Worm (Caenorhabditis elegans) whole organism, mixed stage, embryonic: ENCODE measurements around the gene pqn-62.

Source experiments
- M03D4.4 ChIP-seq: sonication (generic microtip); optimal IDR thresholded peaks from 2 replicates; lab custom pipeline; 2017; ENCODE audit warnings: mild to moderate bottlenecking, missing genetic modification characterization, missing compliant biosample characterization
- ceh-39 ChIP-seq: fragments of 150-350 bp; optimal IDR thresholded peaks from 2 replicates; lab custom pipeline; 2014; ENCODE audit warnings: missing biosample characterization, missing genetic modification characterization
- ceh-83 ChIP-seq: fragments of 200-800 bp; sonication (Bioruptor generic); optimal IDR thresholded peaks from 2 replicates; lab custom pipeline; 2018; ENCODE audit warnings: mild to moderate bottlenecking, missing genetic modification characterization, missing compliant biosample characterization
- ces-1 ChIP-seq: fragments of 150-350 bp; optimal IDR thresholded peaks from 2 replicates; lab custom pipeline; 2014; ENCODE audit warnings: missing biosample characterization, missing genetic modification reagents, missing genetic modification characterization
- cnd-1 ChIP-seq: fragments of 200-800 bp; sonication (Bioruptor generic); optimal IDR thresholded peaks from 2 replicates; lab custom pipeline; 2018; ENCODE audit warnings: mild to moderate bottlenecking, missing genetic modification characterization, missing compliant biosample characterization
- drap-1 ChIP-seq: fragments of 200-800 bp; sonication (Bioruptor generic); optimal IDR thresholded peaks from 3 replicates; lab custom pipeline; 2018; ENCODE audit warnings: mild to moderate bottlenecking, missing genetic modification characterization, missing compliant biosample characterization
- elt-3 ChIP-seq: fragments of 150-350 bp; optimal IDR thresholded peaks from 2 replicates; lab custom pipeline; 2014; ENCODE audit warnings: missing biosample characterization, missing genetic modification characterization
- flh-1 ChIP-seq: fragments of 200-800 bp; sonication (Bioruptor generic); optimal IDR thresholded peaks from 2 replicates; lab custom pipeline; 2018; ENCODE audit warnings: mild to moderate bottlenecking, missing genetic modification characterization, moderate library complexity, missing compliant biosample characterization
- ham-2 ChIP-seq: fragments of 200-800 bp; sonication (Bioruptor generic); optimal IDR thresholded peaks from 2 replicates; lab custom pipeline; 2018; ENCODE audit warnings: mild to moderate bottlenecking, missing genetic modification characterization, missing compliant biosample characterization
- hlh-1 ChIP-seq: fragments of 150-350 bp; optimal IDR thresholded peaks from 2 replicates; lab custom pipeline; 2014; ENCODE audit warnings: missing biosample characterization, missing genetic modification reagents, missing genetic modification characterization
- lin-13 ChIP-seq: fragments of 150-350 bp; optimal IDR thresholded peaks from 2 replicates; lab custom pipeline; 2014; ENCODE audit warnings: missing biosample characterization, missing genetic modification characterization
- lin-32 ChIP-seq: fragments of 200-800 bp; sonication (Bioruptor generic); optimal IDR thresholded peaks from 2 replicates; lab custom pipeline; 2018; ENCODE audit warnings: mild to moderate bottlenecking, missing genetic modification characterization, missing compliant biosample characterization
- lsy-2 ChIP-seq: fragments of 150-350 bp; optimal IDR thresholded peaks from 2 replicates; lab custom pipeline; 2014; ENCODE audit warnings: missing biosample characterization, missing genetic modification characterization
- mab-5 ChIP-seq: fragments of 150-350 bp; optimal IDR thresholded peaks from 2 replicates; lab custom pipeline; 2014; ENCODE audit warnings: missing biosample characterization, missing genetic modification characterization
- mep-1 ChIP-seq: fragments of 150-350 bp; optimal IDR thresholded peaks from 2 replicates; lab custom pipeline; 2017; ENCODE audit warnings: missing biosample characterization, missing genetic modification reagents, missing genetic modification characterization, inconsistent platforms
- mls-2 ChIP-seq: sonication (generic microtip); optimal IDR thresholded peaks from 2 replicates; lab custom pipeline; 2016; ENCODE audit warnings: mild to moderate bottlenecking, missing genetic modification characterization, moderate library complexity, missing compliant biosample characterization
- nhr-12 ChIP-seq: fragments of 150-350 bp; optimal IDR thresholded peaks from 2 replicates; lab custom pipeline; 2014; ENCODE audit warnings: missing biosample characterization, missing genetic modification characterization
- nhr-2 ChIP-seq: fragments of 150-350 bp; optimal IDR thresholded peaks from 2 replicates; lab custom pipeline; 2014; ENCODE audit warnings: missing biosample characterization, missing genetic modification characterization
- nhr-237 ChIP-seq: fragments of 150-350 bp; optimal IDR thresholded peaks from 2 replicates; lab custom pipeline; 2014; ENCODE audit warnings: missing biosample characterization, missing genetic modification characterization
- nhr-28 ChIP-seq: fragments of 150-350 bp; optimal IDR thresholded peaks from 2 replicates; lab custom pipeline; 2014; ENCODE audit warnings: missing biosample characterization, missing genetic modification characterization
- nhr-76 ChIP-seq: sonication (generic microtip); optimal IDR thresholded peaks from 2 replicates; lab custom pipeline; 2017; ENCODE audit warnings: missing biosample characterization, missing genetic modification characterization
- snpc-4 ChIP-seq: fragments of 150-350 bp; optimal IDR thresholded peaks from 2 replicates; lab custom pipeline; 2014; ENCODE audit warnings: missing biosample characterization, missing genetic modification characterization
- sptf-1 ChIP-seq: sonication (generic microtip); optimal IDR thresholded peaks from 2 replicates; lab custom pipeline; 2017; ENCODE audit warnings: mild to moderate bottlenecking, missing genetic modification characterization, moderate library complexity, missing compliant biosample characterization
- tbx-8 ChIP-seq: fragments of 200-800 bp; sonication (Bioruptor generic); optimal IDR thresholded peaks from 2 replicates; lab custom pipeline; 2018; ENCODE audit warnings: mild to moderate bottlenecking, missing genetic modification characterization, moderate library complexity, missing compliant biosample characterization
- unc-39 ChIP-seq: fragments of 150-350 bp; optimal IDR thresholded peaks from 2 replicates; lab custom pipeline; 2014; ENCODE audit warnings: missing biosample characterization, missing genetic modification characterization
- unc-62 ChIP-seq: fragments of 150-350 bp; optimal IDR thresholded peaks from 2 replicates; lab custom pipeline; 2014; ENCODE audit warnings: missing biosample characterization, missing genetic modification reagents, missing genetic modification characterization
- zip-8 ChIP-seq: fragments of 150-350 bp; optimal IDR thresholded peaks from 2 replicates; lab custom pipeline; 2014; ENCODE audit warnings: missing biosample characterization, missing genetic modification characterization
- ztf-11 ChIP-seq: fragments of 150-350 bp; optimal IDR thresholded peaks from 2 replicates; lab custom pipeline; 2014; ENCODE audit warnings: missing biosample characterization, missing genetic modification characterization

Gene pqn-62

DNA sequence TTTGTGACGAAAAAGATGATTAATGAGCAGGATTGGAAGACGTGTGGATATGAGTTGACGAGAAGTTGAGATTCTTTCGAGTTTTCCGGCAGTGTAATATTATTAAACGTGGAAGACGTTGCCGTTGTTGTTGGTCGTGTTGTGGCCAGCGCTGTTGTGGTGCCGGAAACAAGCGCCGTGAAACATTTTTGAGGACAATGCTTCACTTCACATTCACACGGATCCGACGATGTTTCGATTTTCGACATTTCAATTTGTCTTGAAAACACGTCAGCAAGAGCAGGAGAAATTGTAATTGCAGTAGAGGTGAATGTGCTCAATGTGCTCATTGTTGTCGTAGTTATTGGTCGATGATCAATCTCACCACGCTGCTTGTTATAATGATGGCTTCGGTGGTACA lies 27.1 kb upstream of the pqn-62 start:
- no peak for TF ChIP-seq unc-39 (tag; lab: Kevin White, UChicago)
- no peak for TF ChIP-seq lsy-2 (tag; lab: Kevin White, UChicago)
- no peak for TF ChIP-seq ham-2 (GFP tag; lab: Kevin White, UChicago)
- no peak for TF ChIP-seq nhr-76 (tag; lab: Kevin White, UChicago)
- TF ChIP-seq mls-2 (tag; lab: Kevin White, UChicago): no peak
- TF ChIP-seq ces-1: no peak
- no peak for TF ChIP-seq unc-62
- no peak for TF ChIP-seq tbx-8 (GFP tag; lab: Kevin White, UChicago)
- no peak for TF ChIP-seq flh-1
- TF ChIP-seq mep-1 (tag; lab: Kevin White, UChicago): no peak
- no peak for TF ChIP-seq nhr-28 (tag; lab: Kevin White, UChicago)
- TF ChIP-seq, all 35 proteins: peak for 0

DNA sequence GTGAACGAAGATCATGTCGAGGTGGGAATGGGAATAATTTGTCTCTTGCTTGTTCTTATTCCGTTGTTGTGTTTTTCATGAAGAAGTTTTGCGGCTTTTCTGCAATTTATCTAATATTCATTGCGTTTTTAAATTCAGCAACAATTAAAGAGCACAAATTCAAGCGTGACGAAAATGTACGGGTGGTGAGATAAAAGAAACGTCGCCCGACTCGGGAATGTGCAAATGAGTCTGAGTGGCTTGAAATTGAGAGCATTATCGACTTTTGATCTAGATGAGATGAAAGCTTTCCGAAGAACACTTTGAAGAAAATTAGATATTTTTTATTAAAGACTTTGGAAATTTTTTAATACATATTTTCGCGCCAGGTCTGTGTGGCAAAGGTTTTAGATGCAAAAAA lies 24.8 kb upstream of the pqn-62 start, which contains the start of gene T03G11.10:
TSS of gene T03G11.10 (minus strand) at position 101 of the 400 bp plus-strand sequence.
- TF ChIP-seq nhr-76 (tag; lab: Kevin White, UChicago) (no peak), sptf-1 (no peak), flh-1 (no peak), lin-32 (GFP tag; lab: Kevin White, UChicago) (no peak), mab-5 (tag; lab: Kevin White, UChicago) (no peak), drap-1 (GFP tag; lab: Kevin White, UChicago) (no peak), nhr-12 (tag; lab: Kevin White, UChicago) (no peak), cnd-1 (tag; lab: Kevin White, UChicago) (no peak), ceh-83 (GFP tag; lab: Kevin White, UChicago) (no peak), lin-13 (tag; lab: Kevin White, UChicago) (no peak), hlh-1 (tag; lab: Kevin White, UChicago) (no peak)

DNA sequence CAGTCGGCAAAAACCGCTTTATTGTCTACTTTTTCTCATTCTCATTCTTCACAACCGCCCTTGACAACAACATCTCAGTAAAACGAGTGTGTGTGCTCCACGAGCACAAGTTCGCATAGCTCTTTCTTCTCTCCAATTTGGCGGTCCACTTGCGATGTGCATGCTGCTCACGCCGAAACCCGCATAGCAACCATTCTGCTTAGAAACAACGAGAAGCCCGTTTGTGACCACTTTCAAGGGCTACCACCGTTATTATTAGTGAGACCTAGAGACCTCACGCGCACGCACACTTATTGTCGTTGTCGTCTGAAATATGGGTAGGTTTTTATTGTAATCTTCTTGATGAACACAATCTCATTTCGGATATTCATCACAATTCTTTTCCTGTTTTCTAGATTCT lies 21.7 kb upstream of the pqn-62 start, which contains the start of gene zchc-1A:
TSS of gene zchc-1A (plus strand) at position 114 of the 400 bp plus-strand sequence.
- TF ChIP-seq ceh-83 (GFP tag; lab: Kevin White, UChicago): no peak
- no peak for TF ChIP-seq M03D4.4 (tag; lab: Kevin White, UChicago)
- no peak for TF ChIP-seq mab-5 (tag; lab: Kevin White, UChicago)
- TF ChIP-seq unc-39 (tag; lab: Kevin White, UChicago): no peak
- TF ChIP-seq nhr-76 (tag; lab: Kevin White, UChicago): no peak
- TF ChIP-seq flh-1: no peak
- TF ChIP-seq drap-1 (GFP tag; lab: Kevin White, UChicago): no peak
- TF ChIP-seq ham-2 (GFP tag; lab: Kevin White, UChicago): no peak
- no peak for TF ChIP-seq nhr-12 (tag; lab: Kevin White, UChicago)
- TF ChIP-seq ceh-39 (tag; lab: Kevin White, UChicago): no peak

DNA sequence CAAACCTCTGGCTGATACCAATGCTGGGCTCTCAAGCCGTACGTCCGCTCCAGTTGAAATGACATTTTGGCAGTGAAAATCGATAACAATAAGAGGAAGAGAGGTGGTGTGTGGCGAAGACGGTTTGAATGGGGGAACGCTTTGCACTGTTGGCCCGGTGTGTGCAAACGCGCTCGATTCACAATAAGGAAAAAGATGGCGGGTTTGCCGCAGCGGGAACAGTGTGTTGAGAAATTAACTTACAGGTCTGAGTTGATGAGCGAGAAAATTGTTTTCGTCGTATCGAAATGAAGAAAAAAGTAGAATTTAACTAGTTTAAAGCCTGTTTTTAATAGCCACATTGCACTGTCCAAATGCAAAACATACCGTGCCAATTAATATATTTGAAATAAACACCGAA lies 16.9 kb upstream of the pqn-62 start, which contains the start of gene metl-9:
TSS of gene metl-9 (minus strand) at position 101 of the 400 bp plus-strand sequence.
- TF ChIP-seq ceh-83 (GFP tag; lab: Kevin White, UChicago) (no peak), mep-1 (tag; lab: Kevin White, UChicago) (peak; percentile 19)
- TF ChIP-seq, all 35 proteins: peak for 1

DNA sequence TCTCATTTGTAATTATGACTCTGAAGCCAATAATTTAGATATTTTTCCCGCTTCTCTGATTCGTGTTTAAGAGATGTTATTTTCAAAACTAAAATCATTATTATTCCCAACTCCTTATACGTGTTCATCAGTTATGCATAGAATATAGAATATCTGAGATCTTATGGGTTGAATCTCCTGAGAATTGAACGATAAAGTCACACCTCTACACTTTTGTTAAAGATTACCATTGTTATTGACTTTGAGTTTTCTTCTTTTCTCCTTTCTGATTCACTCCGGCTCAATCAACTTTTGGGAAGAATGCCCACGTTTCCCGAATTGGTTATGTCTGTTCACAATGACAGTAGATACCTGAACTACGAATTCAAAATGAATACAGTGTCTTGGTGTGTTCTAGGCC lies 16.0 kb upstream of the pqn-62 start, which contains the start of gene sru-48:
TSS of gene sru-48 (plus strand) at position 301 of the 400 bp plus-strand sequence.
- TF ChIP-seq tbx-8 (GFP tag; lab: Kevin White, UChicago) (no peak), elt-3 (tag; lab: Kevin White, UChicago) (no peak), mls-2 (tag; lab: Kevin White, UChicago) (no peak), ceh-39 (tag; lab: Kevin White, UChicago) (no peak), ces-1 (no peak), lin-13 (tag; lab: Kevin White, UChicago) (no peak), flh-1 (no peak), ham-2 (GFP tag; lab: Kevin White, UChicago) (no peak), nhr-237 (tag; lab: Kevin White, UChicago) (no peak), lsy-2 (tag; lab: Kevin White, UChicago) (no peak), snpc-4 (tag; lab: Kevin White, UChicago) (no peak), nhr-2 (no peak), zip-8 (tag; lab: Kevin White, UChicago) (no peak), hlh-1 (tag; lab: Kevin White, UChicago) (no peak), unc-39 (tag; lab: Kevin White, UChicago) (no peak)

DNA sequence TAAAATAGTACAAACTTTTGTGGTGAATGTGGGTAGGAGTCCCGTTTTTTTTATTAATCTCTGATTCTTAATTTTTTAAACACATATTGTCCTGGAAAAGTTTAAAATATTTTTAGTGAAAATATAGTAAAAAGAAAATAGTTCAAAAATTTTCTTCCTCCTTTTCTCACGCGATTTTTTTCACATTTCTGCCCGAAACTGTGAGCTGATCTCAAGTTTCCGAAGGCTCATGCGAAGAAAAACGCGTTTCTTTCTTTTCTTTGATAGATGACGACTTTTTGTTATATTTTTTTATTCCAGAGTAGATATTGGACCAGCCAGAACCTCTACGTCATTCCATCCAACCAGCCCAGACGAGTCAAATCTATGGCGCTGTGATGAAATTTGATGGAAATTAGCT lies 12.0 kb upstream of the pqn-62 start, which contains the start of gene T03G11.9:
TSS of gene T03G11.9 (plus strand) at position 301 of the 400 bp plus-strand sequence.
- no peak for TF ChIP-seq drap-1 (GFP tag; lab: Kevin White, UChicago)
- no peak for TF ChIP-seq ztf-11
- no peak for TF ChIP-seq mep-1 (tag; lab: Kevin White, UChicago)
- TF ChIP-seq ceh-83 (GFP tag; lab: Kevin White, UChicago): no peak
- TF ChIP-seq nhr-12 (tag; lab: Kevin White, UChicago): no peak
- TF ChIP-seq, all 35 proteins: peak for 0
